Worm (Caenorhabditis elegans): ENCODE results near the gene srv-8.
A peak's percentile ranks its signal among the peaks of the same experiment; 100 is the strongest.

DNA sequence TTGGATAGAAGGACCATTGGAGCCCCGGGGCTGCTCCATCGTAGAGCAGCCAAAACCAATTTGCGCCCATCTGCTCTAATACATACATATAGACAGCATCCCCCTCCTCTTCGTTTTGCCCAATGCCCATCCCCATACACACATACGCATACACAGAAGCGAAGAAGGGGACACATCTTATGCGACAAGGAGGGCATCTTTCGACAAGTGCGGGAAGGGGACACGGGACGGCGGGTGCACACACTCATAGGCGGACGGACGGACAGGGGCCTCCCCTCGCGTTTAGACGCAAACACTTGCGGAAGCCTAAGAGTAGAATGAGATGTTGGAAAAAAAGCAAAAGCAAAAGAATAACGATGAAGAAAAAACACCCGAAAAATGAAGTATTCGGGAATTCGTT lies 24.1 kb downstream of the srv-8 start:
- TF ChIP-seq pqm-1 (tag; optimal IDR thresholded peaks at IDR 0.05) (no peak), fkh-10 (GFP tag; optimal IDR thresholded peaks at IDR 0.05) (no peak), lim-6 (tag; optimal IDR thresholded peaks at IDR 0.05) (no peak), pros-1 (tag; optimal IDR thresholded peaks at IDR 0.05) (peak; percentile 61), F13H6.1 (tag; optimal IDR thresholded peaks at IDR 0.05) (no peak), tbx-2 (tag; optimal IDR thresholded peaks at IDR 0.05) (peak; percentile 64)

Measured in whole organism, late embryonic.